Fruit fly (Drosophila melanogaster): ENCODE data around the gene PKD.

PKD gene

dm6 chr3R:18311368-18311919, 2.8 kb downstream of the PKD start (continued):
- peak; percentile 1 for TF ChIP-seq Xbp1 (GFP tag; optimal IDR thresholded peaks at IDR 0.05)
- no peak; the same call in 1 of the 2 replicates for TF ChIP-seq Rfx (GFP tag; IDR thresholded peaks at IDR 0.05)
- no peak for TF ChIP-seq CG6654 (GFP tag; optimal IDR thresholded peaks at IDR 0.05)
- peak; percentile 50 for TF ChIP-seq CG1792 (GFP tag; optimal IDR thresholded peaks at IDR 0.05)
- TF ChIP-seq grau (tag; optimal IDR thresholded peaks at IDR 0.05): peak; percentile 75
- peak; percentile 44 for TF ChIP-seq nerfin-1 (tag; optimal IDR thresholded peaks at IDR 0.05)
- TF ChIP-seq cad (GFP tag; optimal IDR thresholded peaks at IDR 0.05): no peak
- peak; percentile 45 for TF ChIP-seq CG10654 (GFP tag; optimal IDR thresholded peaks at IDR 0.05)
- TF ChIP-seq kay (GFP tag; optimal IDR thresholded peaks at IDR 0.05): no peak
- TF ChIP-seq pita (GFP tag; optimal IDR thresholded peaks at IDR 0.05): no peak
- TF ChIP-seq CG10274 (GFP tag; optimal IDR thresholded peaks at IDR 0.05): peak; percentile 11
- no peak for TF ChIP-seq kah (GFP tag; optimal IDR thresholded peaks at IDR 0.05)
- no peak for TF ChIP-seq dm (GFP tag; optimal IDR thresholded peaks at IDR 0.05)
- TF ChIP-seq CG14667 (GFP tag; IDR thresholded peaks at IDR 0.05): no peak
- peak; percentile 27 for TF ChIP-seq CG14965 (GFP tag; optimal IDR thresholded peaks at IDR 0.05; ENCODE audit: borderline replicate concordance)
- peak; percentile 33 for TF ChIP-seq Jarid2 (GFP tag; optimal IDR thresholded peaks at IDR 0.05)
- no peak for TF ChIP-seq ase (GFP tag; IDR thresholded peaks at IDR 0.05)
- TF ChIP-seq CG6854 (GFP tag; optimal IDR thresholded peaks at IDR 0.05): peak; percentile 15
- TF ChIP-seq CG8478 (optimal IDR thresholded peaks at IDR 0.05): no peak
- no peak for TF ChIP-seq YL-1 (GFP tag; optimal IDR thresholded peaks at IDR 0.05)
- no peak for TF ChIP-seq btn (GFP tag; optimal IDR thresholded peaks at IDR 0.05)
- peak; percentile 36 for TF ChIP-seq pnt (GFP tag; optimal IDR thresholded peaks at IDR 0.05)
- TF ChIP-seq al (GFP tag; IDR thresholded peaks at IDR 0.05): no peak
- TF ChIP-seq ara (GFP tag; IDR thresholded peaks at IDR 0.05): peak; percentile 75
- peak; percentile 22 for TF ChIP-seq CG16863 (GFP tag; optimal IDR thresholded peaks at IDR 0.05)
- TF ChIP-seq CrebB (tag; optimal IDR thresholded peaks at IDR 0.05): peak; percentile 72
- no peak for TF ChIP-seq Dll (GFP tag; IDR thresholded peaks at IDR 0.05; ENCODE audit: partially characterized antibody)
- no peak for TF ChIP-seq CG12299 (tag; optimal IDR thresholded peaks at IDR 0.05)
- TF ChIP-seq ro (GFP tag; IDR thresholded peaks at IDR 0.05): no peak
- TF ChIP-seq scrt (GFP tag; optimal IDR thresholded peaks at IDR 0.05): peak; percentile 61
- no peak for TF ChIP-seq klu (GFP tag; IDR thresholded peaks at IDR 0.05)
- TF ChIP-seq CG3995 (GFP tag; optimal IDR thresholded peaks at IDR 0.05): no peak
- no peak for TF ChIP-seq prd (optimal IDR thresholded peaks at IDR 0.05)
- TF ChIP-seq prd (GFP tag; IDR thresholded peaks at IDR 0.05): no peak; the same call in 1 of the 3 replicates
- no peak; the same call in 1 of the 2 replicates for TF ChIP-seq CG10321 (GFP tag; IDR thresholded peaks at IDR 0.05)
- TF ChIP-seq sens (GFP tag): peak; percentile 83
- no peak for TF ChIP-seq ash1 (GFP tag; optimal IDR thresholded peaks at IDR 0.05)
- peak; percentile 93 for TF ChIP-seq CG7556 (GFP tag; optimal IDR thresholded peaks at IDR 0.05)
- TF ChIP-seq tup (GFP tag; optimal IDR thresholded peaks at IDR 0.05): peak; percentile 18
- TF ChIP-seq CG31441 (GFP tag; IDR thresholded peaks at IDR 0.05): peak; percentile 83
- TF ChIP-seq HLHmδ (GFP tag; optimal IDR thresholded peaks at IDR 0.05): peak; percentile 91
- peak; percentile 74 for TF ChIP-seq CG18599 (GFP tag; optimal IDR thresholded peaks at IDR 0.05)
- peak; percentile 19 for TF ChIP-seq CG3163 (GFP tag; optimal IDR thresholded peaks at IDR 0.05)
- TF ChIP-seq chm (GFP tag; IDR thresholded peaks at IDR 0.05): peak; percentile 81
- no peak for TF ChIP-seq Poxn (GFP tag; IDR thresholded peaks at IDR 0.05)
- no peak for TF ChIP-seq br (optimal IDR thresholded peaks at IDR 0.05)
- TF ChIP-seq fd64A (GFP tag; optimal IDR thresholded peaks at IDR 0.05): peak; percentile 79
- TF ChIP-seq row (GFP tag; IDR thresholded peaks at IDR 0.05): peak; percentile 57; the same call in 2 of the 3 replicates
- peak; percentile 61; the same call in 1 of the 3 replicates for TF ChIP-seq CG11093 (GFP tag; IDR thresholded peaks at IDR 0.05)
- no peak for TF ChIP-seq zfh2 (GFP tag; optimal IDR thresholded peaks at IDR 0.05)
- 0 out of 2 replicates have a peak, but pooled peaks have one; percentile 16 for TF ChIP-seq CG32772 (GFP tag; IDR thresholded peaks at IDR 0.05)
- TF ChIP-seq CG10366 (GFP tag; IDR thresholded peaks at IDR 0.05): no peak
- no peak for TF ChIP-seq CG4282 (GFP tag; optimal IDR thresholded peaks at IDR 0.05)
